Fruit fly (Drosophila melanogaster) whole organism, embryonic: Measurements from ENCODE around the gene CG13837.
A peak's percentile ranks its signal among the peaks of the same experiment; 100 is the strongest.

ENCODE experiments used
- Adf1 ChIP-seq: fragments of 200-800 bp; sonication (Bioruptor generic); IDR thresholded peaks from 2 replicates; pipeline ENCODE4 v1.3.6; 2022; ENCODE audit warnings: missing biosample characterization, missing genetic modification characterization
- B-H1 ChIP-seq: fragments of 200-800 bp; sonication (Bioruptor generic); IDR thresholded peaks from 3 replicates; pipeline ENCODE4 v1.3.6; 2022; ENCODE audit warnings: missing biosample characterization, missing genetic modification characterization
- CG10565 ChIP-seq: fragments of 200-800 bp; sonication (Bioruptor generic); optimal IDR thresholded peaks from 3 replicates; lab custom pipeline; 2016; ENCODE audit warnings: missing biosample characterization, mild to moderate bottlenecking, missing genetic modification characterization
- CG11085 ChIP-seq: fragments of 200-800 bp; sonication (Bioruptor generic); IDR thresholded peaks from 2 replicates; pipeline ENCODE4 v1.3.6; 2022; ENCODE audit warnings: missing biosample characterization, missing genetic modification characterization
- CG11398 ChIP-seq: fragments of 200-800 bp; sonication (Bioruptor generic); optimal IDR thresholded peaks from 2 replicates; lab custom pipeline; 2016; ENCODE audit warnings: missing biosample characterization, missing genetic modification characterization
- CG12744 ChIP-seq: fragments of 200-800 bp; sonication (Bioruptor generic); optimal IDR thresholded peaks from 2 replicates; lab custom pipeline; 2016; ENCODE audit warnings: missing biosample characterization, missing genetic modification characterization
- CG15479 ChIP-seq: fragments of 200-800 bp; sonication (Bioruptor generic); optimal IDR thresholded peaks from 3 replicates; lab custom pipeline; 2019; ENCODE audit warnings: missing biosample characterization, mild to moderate bottlenecking, missing genetic modification characterization, moderate library complexity
- CG17361 ChIP-seq: fragments of 200-800 bp; sonication (Bioruptor generic); IDR thresholded peaks from 3 replicates; pipeline ENCODE4 v1.3.6; 2022; ENCODE audit warnings: missing biosample characterization, missing genetic modification characterization
- CG18011 ChIP-seq: fragments of 200-800 bp; sonication (Bioruptor generic); optimal IDR thresholded peaks from 2 replicates; lab custom pipeline; 2017; ENCODE audit warnings: missing biosample characterization, missing genetic modification characterization, mild to moderate bottlenecking, moderate library complexity, missing genotype
- CG18262 ChIP-seq: fragments of 200-800 bp; optimal IDR thresholded peaks from 3 replicates; lab custom pipeline; 2019; ENCODE audit warnings: missing biosample characterization, mild to moderate bottlenecking, missing genetic modification characterization, moderate library complexity
- CG2712 ChIP-seq: fragments of 200-800 bp; optimal IDR thresholded peaks from 3 replicates; lab custom pipeline; 2019; ENCODE audit warnings: missing biosample characterization, mild to moderate bottlenecking, missing genetic modification characterization, moderate library complexity
- CG3163 ChIP-seq: fragments of 200-800 bp; sonication (Bioruptor generic); optimal IDR thresholded peaks from 3 replicates; lab custom pipeline; 2016; ENCODE audit warnings: missing biosample characterization, missing genetic modification characterization
- CG33213 ChIP-seq: fragments of 200-800 bp; sonication (Bioruptor generic); optimal IDR thresholded peaks from 3 replicates; lab custom pipeline; 2016; ENCODE audit warnings: missing biosample characterization, missing genetic modification characterization
- CG33557 ChIP-seq: fragments of 200-800 bp; sonication (Bioruptor generic); optimal IDR thresholded peaks from 2 replicates; lab custom pipeline; 2019; ENCODE audit warnings: missing biosample characterization, mild to moderate bottlenecking, missing genetic modification characterization, moderate library complexity
- CG7745 ChIP-seq: fragments of 200-800 bp; sonication (Bioruptor generic); optimal IDR thresholded peaks from 2 replicates; lab custom pipeline; 2018; ENCODE audit warnings: missing biosample characterization, mild to moderate bottlenecking, missing genetic modification characterization, moderate library complexity
- CG7987 ChIP-seq: fragments of 200-800 bp; sonication (Bioruptor generic); optimal IDR thresholded peaks from 2 replicates; lab custom pipeline; 2018; ENCODE audit warnings: missing biosample characterization, mild to moderate bottlenecking, missing genetic modification characterization, moderate library complexity
- CoRest ChIP-seq: fragments of 200-800 bp; sonication (Bioruptor generic); optimal IDR thresholded peaks from 3 replicates; lab custom pipeline; 2018; ENCODE audit warnings: missing biosample characterization, mild to moderate bottlenecking, missing genetic modification characterization, moderate library complexity
- D19A ChIP-seq: fragments of 200-800 bp; optimal IDR thresholded peaks from 3 replicates; lab custom pipeline; 2019; ENCODE audit warnings: missing biosample characterization, mild to moderate bottlenecking, missing genetic modification characterization, moderate library complexity
- Dbx ChIP-seq: fragments of 200-800 bp; sonication (Bioruptor generic); IDR thresholded peaks from 3 replicates; pipeline ENCODE4 v1.3.6; 2022; ENCODE audit warnings: missing biosample characterization, missing genetic modification characterization
- Deaf1 ChIP-seq: fragments of 200-800 bp; optimal IDR thresholded peaks from 3 replicates; lab custom pipeline; 2019; ENCODE audit warnings: missing biosample characterization, mild to moderate bottlenecking, missing genetic modification characterization, moderate library complexity
- ERR ChIP-seq: fragments of 200-800 bp; sonication (Bioruptor generic); optimal IDR thresholded peaks from 2 replicates; lab custom pipeline; 2016; ENCODE audit warnings: missing biosample characterization, missing genetic modification characterization
- Ets65A ChIP-seq: fragments of 200-800 bp; sonication (Bioruptor generic); peaks from one replicate; lab custom pipeline; 2016; ENCODE audit warnings: missing biosample characterization, missing genetic modification characterization
- GATAe ChIP-seq: fragments of 200-800 bp; sonication (Bioruptor generic); conservative IDR thresholded peaks from 2 replicates; pipeline ENCODE4 v1.3.6; 2022; ENCODE audit warnings: missing biosample characterization, missing genetic modification characterization
- Hey ChIP-seq: fragments of 200-800 bp; sonication (Bioruptor generic); optimal IDR thresholded peaks from 3 replicates; lab custom pipeline; 2018; ENCODE audit warnings: missing biosample characterization, mild to moderate bottlenecking, missing genetic modification characterization
- Hmr ChIP-seq: fragments of 200-800 bp; sonication (Bioruptor generic); optimal IDR thresholded peaks from 3 replicates; lab custom pipeline; 2017; ENCODE audit warnings: mild to moderate bottlenecking, missing biosample characterization, missing genetic modification reagents, missing genetic modification characterization
- Ptx1 ChIP-seq: fragments of 200-800 bp; sonication (Bioruptor generic); IDR thresholded peaks from 2 replicates; pipeline ENCODE4 v1.3.6; 2022; ENCODE audit warnings: missing biosample characterization, missing genetic modification characterization
- aop ChIP-seq: fragments of 200-800 bp; sonication (Bioruptor generic); IDR thresholded peaks from 2 replicates; pipeline ENCODE4 v1.3.6; 2022; ENCODE audit warnings: missing biosample characterization, missing genetic modification characterization
- bigmax ChIP-seq: fragments of 200-800 bp; sonication (Bioruptor generic); optimal IDR thresholded peaks from 2 replicates; lab custom pipeline; 2018; ENCODE audit warnings: missing biosample characterization, mild to moderate bottlenecking, missing genetic modification characterization
- cg ChIP-seq: fragments of 200-800 bp; sonication (Bioruptor generic); optimal IDR thresholded peaks from 3 replicates; lab custom pipeline; 2019; ENCODE audit warnings: missing biosample characterization, mild to moderate bottlenecking, missing genetic modification characterization, moderate library complexity
- da ChIP-seq: fragments of 200-800 bp; sonication (Bioruptor generic); optimal IDR thresholded peaks from 2 replicates; lab custom pipeline; 2016; ENCODE audit warnings: missing biosample characterization, missing genetic modification characterization
- dmrt11E ChIP-seq: fragments of 200-800 bp; sonication (Bioruptor generic); optimal IDR thresholded peaks from 3 replicates; lab custom pipeline; 2018; ENCODE audit warnings: missing biosample characterization, mild to moderate bottlenecking, missing genetic modification characterization, moderate library complexity
- gcm2 ChIP-seq: fragments of 200-800 bp; sonication (Bioruptor generic); optimal IDR thresholded peaks from 2 replicates; lab custom pipeline; 2016; ENCODE audit warnings: missing biosample characterization, missing genetic modification characterization
- gem ChIP-seq: fragments of 200-800 bp; sonication (Bioruptor generic); optimal IDR thresholded peaks from 2 replicates; lab custom pipeline; 2019; ENCODE audit warnings: missing biosample characterization, mild to moderate bottlenecking, missing genetic modification characterization, moderate library complexity
- her ChIP-seq: fragments of 200-800 bp; sonication (Bioruptor generic); optimal IDR thresholded peaks from 2 replicates; lab custom pipeline; 2016; ENCODE audit warnings: missing biosample characterization, missing genetic modification characterization
- klu ChIP-seq: fragments of 200-800 bp; sonication (Bioruptor generic); IDR thresholded peaks from 2 replicates; pipeline ENCODE4 v1.3.6; 2022; ENCODE audit warnings: missing biosample characterization, missing genetic modification characterization
- lola ChIP-seq, 3 experiments: fragments of >200 bp in 2 of 3; fragments of 200-800 bp in 1 of 3; sonication (Bioruptor generic) in 1 of 3; optimal IDR thresholded peaks; 2 replicates each; lab custom pipeline; 2017 to 2019; ENCODE audit warnings: missing biosample characterization in 3 of 3, missing genetic modification characterization in 3 of 3, mild to moderate bottlenecking in 1 of 3, moderate library complexity in 1 of 3
- nmo ChIP-seq: fragments of 200-800 bp; sonication (Bioruptor generic); optimal IDR thresholded peaks from 2 replicates; lab custom pipeline; 2018; ENCODE audit warnings: missing biosample characterization, mild to moderate bottlenecking, missing genetic modification characterization, moderate library complexity
- peb ChIP-seq: fragments of 200-800 bp; sonication (Bioruptor generic); IDR thresholded peaks from 2 replicates; pipeline ENCODE4 v1.3.6; 2022; ENCODE audit warnings: missing biosample characterization, missing genetic modification characterization
- pho ChIP-seq: fragments of 200-800 bp; sonication (Bioruptor generic); optimal IDR thresholded peaks from 2 replicates; lab custom pipeline; 2016; ENCODE audit warnings: missing biosample characterization, missing genetic modification characterization
- pnt ChIP-seq: fragments of 200-800 bp; sonication (Bioruptor generic); optimal IDR thresholded peaks from 3 replicates; lab custom pipeline; 2016; ENCODE audit warnings: missing biosample characterization, missing genetic modification characterization
- pros ChIP-seq: fragments of 200-800 bp; sonication (Bioruptor generic); optimal IDR thresholded peaks from 3 replicates; lab custom pipeline; 2019; ENCODE audit warnings: missing biosample characterization, mild to moderate bottlenecking, missing genetic modification characterization, moderate library complexity
- scrt ChIP-seq: fragments of 200-800 bp; sonication (Bioruptor generic); optimal IDR thresholded peaks from 2 replicates; lab custom pipeline; 2018; ENCODE audit warnings: missing biosample characterization, mild to moderate bottlenecking, missing genetic modification characterization, moderate library complexity
- sens ChIP-seq: fragments of 200-800 bp; sonication (Bioruptor generic); peaks from one replicate; lab custom pipeline; 2016; ENCODE audit warnings: missing biosample characterization, missing genetic modification characterization
- seq ChIP-seq: fragments of 200-800 bp; sonication (Bioruptor generic); IDR thresholded peaks from 2 replicates; pipeline ENCODE4 v1.3.6; 2022; ENCODE audit warnings: missing biosample characterization, missing genetic modification characterization
- stwl ChIP-seq: fragments of 200-800 bp; sonication (Bioruptor generic); optimal IDR thresholded peaks from 3 replicates; lab custom pipeline; 2018; ENCODE audit warnings: missing biosample characterization, mild to moderate bottlenecking, missing genetic modification characterization, moderate library complexity
- twi ChIP-seq: fragments of 200-800 bp; optimal IDR thresholded peaks from 2 replicates; lab custom pipeline; 2019; ENCODE audit warnings: missing biosample characterization, mild to moderate bottlenecking, missing genetic modification characterization, moderate library complexity

CG13837 gene

DNA sequence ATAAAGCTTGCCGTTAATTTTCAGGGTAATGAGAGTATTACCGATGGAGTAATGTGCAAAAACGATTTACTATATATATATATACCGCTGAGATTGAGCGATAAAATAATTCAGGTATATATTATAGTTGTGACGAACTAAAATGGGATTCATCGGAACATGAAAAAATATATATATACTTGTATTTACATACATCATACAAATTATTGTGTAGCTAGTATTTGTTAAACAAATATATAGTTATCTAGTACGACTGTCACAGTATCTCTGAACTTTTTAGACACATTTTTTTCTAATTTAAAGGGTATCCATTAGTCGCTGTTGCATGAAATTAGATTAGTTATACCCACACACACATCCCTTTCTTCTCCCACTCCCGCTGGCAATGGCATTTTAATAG, 7.5 kb upstream of the CG13837 start:
- peak; percentile 4 for TF ChIP-seq CoRest (tag; lab: Kevin White, UChicago)
- TF ChIP-seq peb (GFP tag; lab: Robert Waterston, UW) = no peak
- TF ChIP-seq dmrt11E (tag; lab: Kevin White, UChicago) = peak; percentile 33
- no peak for TF ChIP-seq B-H1 (GFP tag; lab: Robert Waterston, UW)
- 0 out of 3 replicates have a peak, but pooled peaks have one; percentile 23 for TF ChIP-seq CG17361 (GFP tag; lab: Robert Waterston, UW)
- TF ChIP-seq stwl (tag; lab: Kevin White, UChicago) = no peak
- TF ChIP-seq CG18262 (tag; lab: Kevin White, UChicago) = peak; percentile 42
- peak; percentile 9 for TF ChIP-seq CG2712 (tag; lab: Kevin White, UChicago)
- TF ChIP-seq lola (GFP tag; optimal IDR thresholded peaks at IDR 0.05; lab: Kevin White, UChicago) = peak in 1 of 3 experiments; percentile 17
- TF ChIP-seq gem (tag; lab: Kevin White, UChicago) = peak; percentile 28
- peak; percentile 15 for TF ChIP-seq nmo
- TF ChIP-seq Hey = no peak
- TF ChIP-seq CG10565 = no peak
- peak; percentile 86 for TF ChIP-seq D19A

dm6 chr3R:23038062-23038461, 5.7 kb upstream of the CG13837 start:
- peak; percentile 64 for TF ChIP-seq sens (GFP tag; lab: Kevin White, UChicago)
- TF ChIP-seq CG18011 = no peak
- peak; percentile 86 for TF ChIP-seq twi
- TF ChIP-seq, all 482 proteins: peak for 2

DNA sequence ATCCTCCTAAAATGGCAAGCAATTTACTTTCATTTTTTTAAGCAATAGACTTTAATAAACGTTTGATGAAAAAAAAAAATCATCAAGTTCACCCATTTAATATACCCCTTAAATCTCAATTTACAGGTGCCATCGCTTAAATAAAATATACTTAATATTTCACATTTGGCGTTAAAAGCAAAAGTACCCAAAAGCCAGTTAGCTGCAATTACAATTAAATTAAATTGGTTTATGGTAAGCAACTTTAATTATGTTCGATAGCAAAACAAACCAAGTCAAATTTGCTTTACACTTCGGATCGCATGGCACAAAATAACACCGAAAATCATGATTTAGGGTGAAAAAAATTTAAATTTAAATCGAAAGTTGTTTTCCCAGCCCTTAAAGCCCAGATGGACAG, 1.8 kb upstream of the CG13837 start, which contains the start of gene CG13838:
TSS of gene CG13838 (plus strand) at position 301 of the 400 bp plus-strand sequence.
- no peak for TF ChIP-seq peb (GFP tag; lab: Robert Waterston, UW)
- TF ChIP-seq ERR (GFP tag; lab: Kevin White, UChicago) = no peak
- no peak for TF ChIP-seq Hmr (GFP tag; lab: Kevin White, UChicago)
- TF ChIP-seq aop (GFP tag; lab: Robert Waterston, UW) = no peak
- no peak for TF ChIP-seq bigmax (GFP tag; lab: Kevin White, UChicago)
- no peak for TF ChIP-seq Dbx
- no peak for TF ChIP-seq CG15479 (GFP tag; lab: Kevin White, UChicago)
- no peak for TF ChIP-seq Ptx1 (GFP tag; lab: Robert Waterston, UW)
- TF ChIP-seq klu (GFP tag; lab: Robert Waterston, UW) = no peak
- TF ChIP-seq seq (GFP tag; lab: Robert Waterston, UW) = no peak
- TF ChIP-seq CG12744 (GFP tag; lab: Kevin White, UChicago) = no peak
- TF ChIP-seq CoRest (tag; lab: Kevin White, UChicago) = no peak
- TF ChIP-seq cg (GFP tag; lab: Kevin White, UChicago) = no peak

- no peak for TF ChIP-seq scrt (GFP tag; lab: Kevin White, UChicago)
- peak; percentile 45 for TF ChIP-seq pros (GFP tag; lab: Kevin White, UChicago)
- no peak for TF ChIP-seq Deaf1
- no peak for TF ChIP-seq da (GFP tag; lab: Kevin White, UChicago)
- TF ChIP-seq pho = no peak
- TF ChIP-seq Adf1 (GFP tag; lab: Robert Waterston, UW) = no peak
- no peak for TF ChIP-seq gcm2 (GFP tag; lab: Kevin White, UChicago)
- TF ChIP-seq CG3163 (GFP tag; lab: Kevin White, UChicago) = no peak
- peak; percentile 56 for TF ChIP-seq cg (GFP tag; lab: Kevin White, UChicago)
- TF ChIP-seq CG7987 = no peak
- no peak for TF ChIP-seq pnt (GFP tag; lab: Kevin White, UChicago)
- TF ChIP-seq CG11398 (GFP tag; lab: Kevin White, UChicago) = no peak
- no peak for TF ChIP-seq CG11085
- no peak for TF ChIP-seq CG33213 (GFP tag; lab: Kevin White, UChicago)
- TF ChIP-seq CG33557 (GFP tag; lab: Kevin White, UChicago) = no peak
- TF ChIP-seq lola (GFP tag; optimal IDR thresholded peaks at IDR 0.05; lab: Kevin White, UChicago) = no peak
- peak; percentile 85 for TF ChIP-seq CG7745 (tag; lab: Kevin White, UChicago)
- peak; percentile 1 for TF ChIP-seq Ets65A (GFP tag; lab: Kevin White, UChicago)
- no peak for TF ChIP-seq GATAe (GFP tag; lab: Robert Waterston, UW)
- no peak for TF ChIP-seq her (GFP tag; lab: Kevin White, UChicago)
Measured at dm6 chr3R:23042746-23043265, 984 bp upstream of the CG13837 start.
